Fruit fly (Drosophila melanogaster): Measurements from ENCODE around the gene Itpr.

The Itpr gene

DNA sequence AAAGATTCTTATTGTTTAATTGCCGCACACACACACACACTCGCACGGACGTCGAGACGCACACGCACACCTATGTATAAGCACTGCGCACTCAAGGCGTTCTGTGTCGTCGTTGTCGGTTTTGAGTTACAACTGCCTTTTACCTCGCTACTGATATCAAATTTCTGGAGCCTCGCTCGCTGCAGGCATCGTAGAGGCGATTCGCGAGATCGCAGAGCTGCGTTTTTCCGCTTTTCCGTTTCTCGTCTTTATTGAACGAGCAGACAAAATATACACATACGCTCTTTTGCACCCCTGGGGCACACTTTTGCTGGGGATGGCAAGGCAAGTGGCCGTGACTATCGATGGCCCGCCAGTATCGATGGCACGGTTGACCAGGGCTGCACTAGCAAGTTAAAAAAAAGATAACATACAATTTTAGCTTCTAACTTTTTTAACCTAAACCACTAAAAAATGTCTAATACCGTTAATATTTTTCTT, 30.6 kb downstream of the Itpr start, which contains the start of gene CG2519 (continued):
- TF ChIP-seq pho (GFP tag; optimal IDR thresholded peaks at IDR 0.05) (peak; percentile 77), Ssrp (tag; optimal IDR thresholded peaks at IDR 0.05) (no peak), Dp (GFP tag; optimal IDR thresholded peaks at IDR 0.05) (peak; percentile 58), Bdp1 (GFP tag; optimal IDR thresholded peaks at IDR 0.05) (peak; percentile 39), pb (GFP tag; optimal IDR thresholded peaks at IDR 0.05) (peak; percentile 56), CG10366 (GFP tag; IDR thresholded peaks at IDR 0.05) (peak; percentile 70), CG2875 (GFP tag; optimal IDR thresholded peaks at IDR 0.05) (no peak), ttk (GFP tag; IDR thresholded peaks at IDR 0.05) (peak; percentile 48; the same call in 1 of the 2 replicates), en (GFP tag; optimal IDR thresholded peaks at IDR 0.05) (no peak), nerfin-1 (tag; optimal IDR thresholded peaks at IDR 0.05) (no peak), CG7357 (GFP tag; IDR thresholded peaks at IDR 0.05) (no peak), vnd (GFP tag; IDR thresholded peaks at IDR 0.05; ENCODE audit: partially characterized antibody) (peak; percentile 88), CG1832 (GFP tag; optimal IDR thresholded peaks at IDR 0.05) (no peak), pros (GFP tag; optimal IDR thresholded peaks at IDR 0.05) (peak; percentile 65), sqz (GFP tag; optimal IDR thresholded peaks at IDR 0.05) (no peak), bcd (GFP tag; optimal IDR thresholded peaks at IDR 0.05) (no peak), wek (GFP tag; optimal IDR thresholded peaks at IDR 0.05) (peak; percentile 22), ac (GFP tag; optimal IDR thresholded peaks at IDR 0.05) (peak; percentile 10), CG15514 (GFP tag; optimal IDR thresholded peaks at IDR 0.05) (peak; percentile 86), Xbp1 (GFP tag; optimal IDR thresholded peaks at IDR 0.05) (peak; percentile 74), hbn (GFP tag; IDR thresholded peaks at IDR 0.05; ENCODE audit: partially characterized antibody) (peak; percentile 80), stwl (tag; optimal IDR thresholded peaks at IDR 0.05) (no peak), CG34376 (GFP tag; optimal IDR thresholded peaks at IDR 0.05) (peak; percentile 77), CG6791 (GFP tag; IDR thresholded peaks at IDR 0.05; ENCODE audit: partially characterized antibody) (peak; percentile 97), CG15696 (tag; optimal IDR thresholded peaks at IDR 0.05) (peak; percentile 29), ap (GFP tag; IDR thresholded peaks at IDR 0.05) (no peak), grau (tag; optimal IDR thresholded peaks at IDR 0.05) (no peak), CG31388 (GFP tag; optimal IDR thresholded peaks at IDR 0.05) (no peak), Hr39 (optimal IDR thresholded peaks at IDR 0.05) (no peak), CG10979 (tag; optimal IDR thresholded peaks at IDR 0.05) (peak; percentile 43), Lpt (GFP tag; optimal IDR thresholded peaks at IDR 0.05) (no peak), CrebB (tag; optimal IDR thresholded peaks at IDR 0.05) (peak; percentile 59), CG11093 (GFP tag; IDR thresholded peaks at IDR 0.05) (no peak), Meics (GFP tag; optimal IDR thresholded peaks at IDR 0.05) (no peak), Sin3A (optimal IDR thresholded peaks at IDR 0.05) (peak; percentile 57), wdn (GFP tag; IDR thresholded peaks at IDR 0.05) (peak; percentile 77; the same call in 1 of the 2 replicates), corto (GFP tag; optimal IDR thresholded peaks at IDR 0.05) (no peak), mirr (GFP tag; optimal IDR thresholded peaks at IDR 0.05) (no peak), Hr51 (GFP tag; optimal IDR thresholded peaks at IDR 0.05) (peak in 1 of 2 experiments; percentile 51), CG43689 (GFP tag; IDR thresholded peaks at IDR 0.05) (no peak), eyg (GFP tag; optimal IDR thresholded peaks at IDR 0.05) (peak; percentile 35), p53 (GFP tag; optimal IDR thresholded peaks at IDR 0.05) (peak; percentile 11), dm (GFP tag; optimal IDR thresholded peaks at IDR 0.05) (peak; percentile 51), pan (optimal IDR thresholded peaks at IDR 0.05) (no peak), pan (GFP tag; optimal IDR thresholded peaks at IDR 0.05 in 1 of 2, IDR thresholded peaks at IDR 0.05 in 1 of 2) (peak in 1 of 2 experiments; percentile 51), jumu (GFP tag; optimal IDR thresholded peaks at IDR 0.05) (peak; percentile 62), CG10274 (GFP tag; optimal IDR thresholded peaks at IDR 0.05) (no peak), Poxn (GFP tag; IDR thresholded peaks at IDR 0.05) (no peak), NC2β (GFP tag; optimal IDR thresholded peaks at IDR 0.05) (no peak), gt (GFP tag; IDR thresholded peaks at IDR 0.05) (no peak), da (GFP tag; optimal IDR thresholded peaks at IDR 0.05) (peak; percentile 53), cas (GFP tag; IDR thresholded peaks at IDR 0.05) (peak; percentile 33; the same call in 1 of the 2 replicates)
